Worm (Caenorhabditis elegans) whole organism, young adult: Measurements from ENCODE around the gene C29F3.7.
A peak's percentile ranks its signal among the peaks of the same experiment; 100 is the strongest.

Experiments
- B0261.1 ChIP-seq: sonication (generic microtip); optimal IDR thresholded peaks from 2 replicates; lab custom pipeline; 2016; ENCODE audit warnings: mild to moderate bottlenecking, missing genetic modification characterization, moderate library complexity, missing compliant biosample characterization
- B0336.3 ChIP-seq: fragments of 200-800 bp; sonication (Bioruptor generic); IDR thresholded peaks from 2 replicates; pipeline ENCODE4 v1.3.6; 2022; ENCODE audit warnings: missing genetic modification characterization, missing compliant biosample characterization
- C17E4.6 ChIP-seq: fragments of 200-800 bp; sonication (Bioruptor generic); IDR thresholded peaks from 2 replicates; pipeline ENCODE4 v1.3.6; 2022; ENCODE audit warnings: missing genetic modification reagents, missing genetic modification characterization, missing compliant biosample characterization
- D2030.7 ChIP-seq: fragments of 200-800 bp; sonication (Bioruptor generic); IDR thresholded peaks from 2 replicates; pipeline ENCODE4 v1.3.6; 2022; ENCODE audit warnings: missing genetic modification reagents, missing genetic modification characterization, missing compliant biosample characterization
- F39B2.1 ChIP-seq: fragments of 200-800 bp; sonication (Bioruptor generic); IDR thresholded peaks from 2 replicates; pipeline ENCODE4 v1.3.6; 2022; ENCODE audit warnings: missing genetic modification reagents, missing genetic modification characterization, missing compliant biosample characterization
- F49E8.2 ChIP-seq: sonication (generic microtip); optimal IDR thresholded peaks from 3 replicates; lab custom pipeline; 2017; ENCODE audit warnings: missing genetic modification characterization, mild to moderate bottlenecking, missing compliant biosample characterization, antibody characterized with exemption, moderate library complexity; ENCODE audit not compliant: insufficient read depth
- K11D2.4 ChIP-seq: fragments of 200-800 bp; sonication (Bioruptor generic); IDR thresholded peaks from 2 replicates; pipeline ENCODE4 v1.3.6; 2022; ENCODE audit warnings: missing genetic modification reagents, missing genetic modification characterization, missing compliant biosample characterization
- Y53G8AR.9 ChIP-seq: fragments of 200-800 bp; sonication (Bioruptor generic); conservative IDR thresholded peaks from 2 replicates; pipeline ENCODE4 v1.3.6; 2022; ENCODE audit warnings: missing genetic modification reagents, missing genetic modification characterization, missing compliant biosample characterization
- Y67H2A.10 ChIP-seq: fragments of 200-800 bp; sonication (Bioruptor generic); conservative IDR thresholded peaks from 2 replicates; pipeline ENCODE4 v1.3.6; 2022; ENCODE audit warnings: missing genetic modification reagents, missing genetic modification characterization, missing compliant biosample characterization
- Y79H2A.3 ChIP-seq: fragments of 200-800 bp; sonication (Bioruptor generic); conservative IDR thresholded peaks from 2 replicates; pipeline ENCODE4 v1.3.6; 2022; ENCODE audit warnings: missing genetic modification reagents, missing genetic modification characterization, missing compliant biosample characterization
- akir-1 ChIP-seq: fragments of 200-800 bp; sonication (Bioruptor generic); optimal IDR thresholded peaks from 2 replicates; lab custom pipeline; 2018; ENCODE audit warnings: mild to moderate bottlenecking, missing genetic modification characterization, moderate library complexity, missing compliant biosample characterization
- athp-1 ChIP-seq: sonication (generic microtip); optimal IDR thresholded peaks from 2 replicates; lab custom pipeline; 2017; ENCODE audit warnings: mild to moderate bottlenecking, missing genetic modification characterization, missing compliant biosample characterization
- ccch-3 ChIP-seq: fragments of 200-800 bp; sonication (Bioruptor generic); optimal IDR thresholded peaks from 2 replicates; lab custom pipeline; 2018; ENCODE audit warnings: mild to moderate bottlenecking, missing genetic modification characterization, missing compliant biosample characterization
- ceh-91 ChIP-seq: fragments of 200-800 bp; sonication (Bioruptor generic); IDR thresholded peaks from 2 replicates; pipeline ENCODE4 v1.3.6; 2022; ENCODE audit warnings: missing genetic modification reagents, missing genetic modification characterization, missing compliant biosample characterization
- die-1 ChIP-seq: sonication (generic microtip); optimal IDR thresholded peaks from 2 replicates; lab custom pipeline; 2016; ENCODE audit warnings: missing genotype, mild to moderate bottlenecking, missing genetic modification characterization, missing compliant biosample characterization
- dox-1 ChIP-seq: fragments of 200-800 bp; sonication (Bioruptor generic); IDR thresholded peaks from 2 replicates; pipeline ENCODE4 v1.3.6; 2022; ENCODE audit warnings: missing genetic modification reagents, missing genetic modification characterization, missing compliant biosample characterization
- efl-1 ChIP-seq: fragments of 150-350 bp; optimal IDR thresholded peaks from 2 replicates; lab custom pipeline; 2014; ENCODE audit warnings: missing biosample characterization, missing genetic modification reagents, missing genetic modification characterization
- egl-44 ChIP-seq: fragments of 200-800 bp; sonication (Bioruptor generic); IDR thresholded peaks from 2 replicates; pipeline ENCODE4 v1.3.6; 2022; ENCODE audit warnings: missing genetic modification reagents, missing genetic modification characterization, missing compliant biosample characterization
- ets-4 ChIP-seq: fragments of 200-800 bp; sonication (Bioruptor generic); optimal IDR thresholded peaks from 2 replicates; lab custom pipeline; 2018; ENCODE audit warnings: mild to moderate bottlenecking, missing genetic modification characterization, missing compliant biosample characterization
- fkh-3 ChIP-seq: sonication (generic microtip); optimal IDR thresholded peaks from 2 replicates; lab custom pipeline; 2016; ENCODE audit warnings: mild to moderate bottlenecking, missing genetic modification characterization, missing compliant biosample characterization
- hmg-1.2 ChIP-seq: fragments of 200-800 bp; sonication (Bioruptor generic); IDR thresholded peaks from 2 replicates; pipeline ENCODE4 v1.3.6; 2022; ENCODE audit warnings: missing genetic modification reagents, missing genetic modification characterization, missing compliant biosample characterization
- hrde-1 ChIP-seq: sonication (generic microtip); optimal IDR thresholded peaks from 2 replicates; lab custom pipeline; 2016; ENCODE audit warnings: missing genetic modification characterization, mild to moderate bottlenecking, missing compliant biosample characterization, moderate library complexity, missing genotype, missing genetic modification reagents, borderline replicate concordance
- lin-26 ChIP-seq: fragments of 200-800 bp; sonication (Bioruptor generic); IDR thresholded peaks from 2 replicates; pipeline ENCODE4 v1.3.6; 2022; ENCODE audit warnings: missing genetic modification reagents, missing genetic modification characterization, missing compliant biosample characterization
- lin-40 ChIP-seq: sonication (generic microtip); optimal IDR thresholded peaks from 2 replicates; lab custom pipeline; 2016; ENCODE audit warnings: missing genetic modification characterization, mild to moderate bottlenecking, missing compliant biosample characterization, missing genotype, missing genetic modification reagents
- lin-54 ChIP-seq: fragments of 200-800 bp; sonication (Bioruptor generic); optimal IDR thresholded peaks from 2 replicates; lab custom pipeline; 2018; ENCODE audit warnings: mild to moderate bottlenecking, missing genetic modification characterization, missing compliant biosample characterization
- lsl-1 ChIP-seq: fragments of 200-800 bp; sonication (Bioruptor generic); optimal IDR thresholded peaks from 2 replicates; lab custom pipeline; 2018; ENCODE audit warnings: mild to moderate bottlenecking, missing genetic modification characterization, moderate library complexity, missing compliant biosample characterization
- madf-3 ChIP-seq: fragments of 200-800 bp; sonication (Bioruptor generic); IDR thresholded peaks from 2 replicates; pipeline ENCODE4 v1.3.6; 2022; ENCODE audit warnings: missing genetic modification reagents, missing genetic modification characterization, missing compliant biosample characterization
- madf-6 ChIP-seq: fragments of 200-800 bp; sonication (Bioruptor generic); IDR thresholded peaks from 2 replicates; pipeline ENCODE4 v1.3.6; 2022; ENCODE audit warnings: missing genetic modification reagents, missing genetic modification characterization, missing compliant biosample characterization
- madf-8 ChIP-seq: fragments of 200-800 bp; sonication (Bioruptor generic); conservative IDR thresholded peaks from 2 replicates; pipeline ENCODE4 v1.3.6; 2022; ENCODE audit warnings: missing genetic modification reagents, missing genetic modification characterization, missing compliant biosample characterization
- mes-4 ChIP-seq: sonication (generic microtip); optimal IDR thresholded peaks from 2 replicates; lab custom pipeline; 2016; ENCODE audit warnings: missing genotype, missing genetic modification characterization, missing compliant biosample characterization
- nhr-27 ChIP-seq: fragments of 200-800 bp; sonication (Bioruptor generic); optimal IDR thresholded peaks from 2 replicates; lab custom pipeline; 2018; ENCODE audit warnings: mild to moderate bottlenecking, missing genetic modification characterization, moderate library complexity, missing compliant biosample characterization
- nhr-80 ChIP-seq: sonication (generic microtip); optimal IDR thresholded peaks from 2 replicates; lab custom pipeline; 2016; ENCODE audit warnings: missing genetic modification characterization, missing compliant biosample characterization
- pbrm-1 ChIP-seq: fragments of 200-800 bp; sonication (Bioruptor generic); IDR thresholded peaks from 2 replicates; pipeline ENCODE4 v1.3.6; 2022; ENCODE audit warnings: missing genetic modification reagents, missing genetic modification characterization, missing compliant biosample characterization
- rcor-1 ChIP-seq: fragments of 200-800 bp; sonication (Bioruptor generic); IDR thresholded peaks from 2 replicates; pipeline ENCODE4 v1.3.6; 2022; ENCODE audit warnings: missing genetic modification reagents, missing genetic modification characterization, missing compliant biosample characterization
- rpc-1 ChIP-seq, 2 experiments: fragments of 150-350 bp in 1 of 2; sonication (generic microtip) in 1 of 2; optimal IDR thresholded peaks; 2 replicates each; lab custom pipeline; 2014 to 2018; ENCODE audit warnings: missing biosample characterization in 1 of 2, missing genetic modification characterization in 1 of 2, missing genetic modification reagents in 1 of 2, missing genotype in 1 of 2
- snpc-1.1 ChIP-seq: sonication (generic microtip); optimal IDR thresholded peaks from 2 replicates; lab custom pipeline; 2017; ENCODE audit warnings: missing genetic modification characterization, mild to moderate bottlenecking, missing compliant biosample characterization, antibody characterized with exemption, moderate library complexity, missing genotype, missing genetic modification reagents; ENCODE audit not compliant: insufficient read depth
- snpc-3.4 ChIP-seq: sonication (generic microtip); optimal IDR thresholded peaks from 2 replicates; lab custom pipeline; 2017; ENCODE audit warnings: missing genetic modification characterization, mild to moderate bottlenecking, missing compliant biosample characterization, antibody characterized with exemption, moderate library complexity, missing genotype, missing genetic modification reagents
- snpc-4 ChIP-seq, 5 experiments: fragments of 150-350 bp in 1 of 5; sonication (generic microtip) in 4 of 5; optimal IDR thresholded peaks; 2 replicates each; lab custom pipeline; 2014 to 2018; ENCODE audit warnings: missing genetic modification characterization in 5 of 5, missing biosample characterization in 3 of 5, antibody characterized with exemption in 2 of 5, mild to moderate bottlenecking in 2 of 5, missing compliant biosample characterization in 2 of 5, missing genotype in 2 of 5, moderate library complexity in 2 of 5, missing genetic modification reagents in 1 of 5
- tbp1 ChIP-seq: fragments of 200-800 bp; sonication (Bioruptor generic); optimal IDR thresholded peaks from 2 replicates; lab custom pipeline; 2018; ENCODE audit warnings: mild to moderate bottlenecking, missing genetic modification characterization, missing compliant biosample characterization
- tlf-1 ChIP-seq: fragments of 200-800 bp; sonication (Bioruptor generic); optimal IDR thresholded peaks from 2 replicates; lab custom pipeline; 2018; ENCODE audit warnings: mild to moderate bottlenecking, missing genetic modification characterization, missing compliant biosample characterization
- unc-130 ChIP-seq: sonication (generic microtip); optimal IDR thresholded peaks from 2 replicates; lab custom pipeline; 2016; ENCODE audit warnings: missing genetic modification reagents, missing genetic modification characterization, missing compliant biosample characterization
- zfh-2 ChIP-seq: fragments of 200-800 bp; sonication (Bioruptor generic); conservative IDR thresholded peaks from 2 replicates; pipeline ENCODE4 v1.3.6; 2022; ENCODE audit warnings: missing genetic modification reagents, missing genetic modification characterization, missing compliant biosample characterization
- ztf-18 ChIP-seq: sonication (generic microtip); optimal IDR thresholded peaks from 2 replicates; lab custom pipeline; 2016; ENCODE audit warnings: missing genotype, mild to moderate bottlenecking, missing genetic modification characterization, missing compliant biosample characterization
- ztf-25 ChIP-seq: fragments of 200-800 bp; sonication (Bioruptor generic); IDR thresholded peaks from 2 replicates; pipeline ENCODE4 v1.3.6; 2022; ENCODE audit warnings: missing genetic modification reagents, missing genetic modification characterization, missing compliant biosample characterization

The C29F3.7 gene

ce11 chrV:15395347-15395746 is 40.6 kb downstream of the C29F3.7 start, which contains the start of gene cyb-3 (continued):
- TF ChIP-seq ceh-91 (GFP tag; lab: Robert Waterston, UW) (peak; percentile 91), madf-6 (GFP tag; lab: Robert Waterston, UW) (peak; percentile 95), B0261.1 (tag; lab: Kevin White, UChicago) (peak; percentile 18), mes-4 (tag; lab: Kevin White, UChicago) (no peak), ztf-25 (GFP tag; lab: Robert Waterston, UW) (no peak), efl-1 (GFP tag; lab: Kevin White, UChicago) (peak; percentile 95), lin-40 (no peak), F39B2.1 (GFP tag; lab: Robert Waterston, UW) (no peak), tbp1 (GFP tag; lab: Kevin White, UChicago) (peak; percentile 53), tlf-1 (GFP tag; lab: Kevin White, UChicago) (peak; percentile 48), lin-54 (GFP tag; lab: Kevin White, UChicago) (peak; percentile 75), unc-130 (GFP tag; lab: Kevin White, UChicago) (peak; percentile 36), zfh-2 (GFP tag; lab: Robert Waterston, UW) (no peak), F49E8.2 (tag; lab: Kevin White, UChicago) (peak; percentile 80), hmg-1.2 (GFP tag; lab: Robert Waterston, UW) (peak; percentile 55; the same call in 1 of the 2 replicates), egl-44 (GFP tag; lab: Robert Waterston, UW) (no peak), athp-1 (tag; lab: Kevin White, UChicago) (peak; percentile 7), snpc-4 (GFP tag; optimal IDR thresholded peaks at IDR 0.05; lab: Kevin White, UChicago) (peak; percentile 1), snpc-4 (tag; optimal IDR thresholded peaks at IDR 0.05; lab: Kevin White, UChicago) (peak in 1 of 4 experiments; percentile 53), lsl-1 (peak; percentile 82), D2030.7 (peak; percentile 91), pbrm-1 (GFP tag; lab: Robert Waterston, UW) (peak; percentile 28; the same call in 1 of the 2 replicates), madf-3 (GFP tag; lab: Robert Waterston, UW) (peak; percentile 89), ztf-18 (tag; lab: Kevin White, UChicago) (peak; percentile 20), snpc-3.4 (peak; percentile 68), rcor-1 (peak; percentile 59; the same call in 1 of the 2 replicates), fkh-3 (tag; lab: Kevin White, UChicago) (no peak), die-1 (no peak)

DNA sequence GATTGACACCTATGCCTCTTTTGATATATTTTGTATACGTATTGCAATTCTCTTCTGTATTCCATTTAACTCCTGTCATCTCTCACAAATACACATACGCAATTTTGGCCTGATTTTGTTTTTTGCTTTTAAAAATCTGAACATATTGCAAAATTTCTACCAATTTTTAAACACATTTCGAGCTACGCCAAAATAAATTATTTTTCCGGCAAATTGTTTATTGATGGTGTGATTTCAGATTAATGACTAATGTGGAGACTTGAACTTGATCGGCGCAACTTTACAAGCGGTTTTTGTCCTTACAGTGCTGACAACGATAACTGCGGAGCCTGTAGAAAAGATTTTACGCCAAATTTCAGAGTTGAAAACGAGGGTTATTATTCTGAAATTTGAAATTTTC is 42.4 kb downstream of the C29F3.7 start:
- TF ChIP-seq rpc-1 (optimal IDR thresholded peaks at IDR 0.05; lab: Kevin White, UChicago) = no peak
- TF ChIP-seq rpc-1 (tag; optimal IDR thresholded peaks at IDR 0.05; lab: Kevin White, UChicago) = peak; percentile 10
- TF ChIP-seq nhr-27 (tag; lab: Kevin White, UChicago) = no peak
- no peak for TF ChIP-seq nhr-80 (tag; lab: Kevin White, UChicago)
- peak; percentile 21; the same call in 1 of the 2 replicates for TF ChIP-seq Y79H2A.3 (GFP tag; lab: Robert Waterston, UW)
- no peak for TF ChIP-seq ets-4 (GFP tag; lab: Kevin White, UChicago)
- TF ChIP-seq Y53G8AR.9 (GFP tag; lab: Robert Waterston, UW) = peak; percentile 75
- TF ChIP-seq hrde-1 (tag; lab: Kevin White, UChicago) = peak; percentile 82
- no peak for TF ChIP-seq efl-1 (GFP tag; lab: Kevin White, UChicago)
- TF ChIP-seq lin-26 (GFP tag; lab: Robert Waterston, UW) = peak; percentile 50; the same call in 1 of the 2 replicates
- no peak for TF ChIP-seq Y67H2A.10 (GFP tag; lab: Robert Waterston, UW)
- peak; percentile 72; the same call in 1 of the 2 replicates for TF ChIP-seq B0336.3 (GFP tag; lab: Robert Waterston, UW)
- no peak for TF ChIP-seq dox-1 (GFP tag; lab: Robert Waterston, UW)
- no peak for TF ChIP-seq lin-40
- no peak for TF ChIP-seq akir-1 (GFP tag; lab: Kevin White, UChicago)
- TF ChIP-seq mes-4 (tag; lab: Kevin White, UChicago) = no peak
- peak; percentile 38 for TF ChIP-seq F49E8.2 (tag; lab: Kevin White, UChicago)
- TF ChIP-seq snpc-1.1 (tag; lab: Kevin White, UChicago) = peak; percentile 34
- peak; percentile 12 for TF ChIP-seq B0261.1 (tag; lab: Kevin White, UChicago)
- TF ChIP-seq C17E4.6 (GFP tag; lab: Robert Waterston, UW) = 0 out of 2 replicates have a peak, but pooled peaks have one; percentile 12
- TF ChIP-seq madf-8 (GFP tag; lab: Robert Waterston, UW) = peak; percentile 34; the same call in 1 of the 2 replicates
- TF ChIP-seq K11D2.4 (GFP tag; lab: Robert Waterston, UW) = no peak
- TF ChIP-seq snpc-4 (GFP tag; optimal IDR thresholded peaks at IDR 0.05; lab: Kevin White, UChicago) = peak; percentile 29
- TF ChIP-seq snpc-4 (tag; optimal IDR thresholded peaks at IDR 0.05; lab: Kevin White, UChicago) = no peak
- no peak for TF ChIP-seq ccch-3 (GFP tag; lab: Kevin White, UChicago)
- 0 out of 2 replicates have a peak, but pooled peaks have one; percentile 10 for TF ChIP-seq D2030.7
